Worm (Caenorhabditis elegans): ENCODE data around the gene B0244.15.

DNA sequence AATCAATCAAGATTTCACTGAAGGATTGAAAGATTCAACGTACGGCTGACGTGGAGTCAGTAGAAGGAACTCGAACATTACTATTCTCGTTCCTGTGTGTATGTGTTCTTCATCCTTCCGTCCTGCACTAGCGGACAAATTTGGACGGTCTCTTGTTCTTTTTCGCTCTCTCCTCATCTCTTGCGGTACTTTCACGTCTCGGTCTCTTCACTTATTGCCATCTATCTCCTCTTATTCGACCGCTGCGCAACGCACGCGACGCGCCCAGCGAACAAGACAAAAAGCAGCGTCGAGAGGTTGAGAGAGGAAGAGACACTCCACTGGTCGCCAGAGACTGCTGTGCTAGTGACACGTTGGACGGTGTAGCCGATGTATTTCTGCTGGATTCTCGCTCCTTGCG, 27.7 kb upstream of the B0244.15 start:
- TF ChIP-seq pag-3 (tag; optimal IDR thresholded peaks at IDR 0.05; ENCODE audit: borderline replicate concordance) (no peak), che-1 (tag; optimal IDR thresholded peaks at IDR 0.05) (no peak), F13H6.1 (tag; optimal IDR thresholded peaks at IDR 0.05) (peak; percentile 17), unc-3 (GFP tag; conservative IDR thresholded peaks at IDR 0.05) (no peak), unc-3 (tag; optimal IDR thresholded peaks at IDR 0.05) (no peak), pha-2 (tag; optimal IDR thresholded peaks at IDR 0.05) (no peak), ama-1 (optimal IDR thresholded peaks at IDR 0.05) (peak; percentile 60), ceh-9 (tag; optimal IDR thresholded peaks at IDR 0.05) (no peak), nhr-11 (tag; optimal IDR thresholded peaks at IDR 0.05) (no peak), pha-4 (tag; optimal IDR thresholded peaks at IDR 0.05) (no peak), K02D7.2 (tag; optimal IDR thresholded peaks at IDR 0.05) (no peak), pqm-1 (tag; optimal IDR thresholded peaks at IDR 0.05) (no peak)

Data from whole organism, late embryonic.